Worm (Caenorhabditis elegans) whole organism, L2 larva: ENCODE data around the gene spp-13.
A peak's percentile ranks its signal among the peaks of the same experiment; 100 is the strongest.

Experiments
- elt-1 ChIP-seq: fragments of 150-350 bp; optimal IDR thresholded peaks from 2 replicates; lab custom pipeline; 2014; ENCODE audit warnings: missing biosample characterization, missing genetic modification characterization
- elt-3 ChIP-seq: sonication (generic microtip); optimal IDR thresholded peaks from 2 replicates; lab custom pipeline; 2017; ENCODE audit warnings: missing biosample characterization, missing genetic modification characterization
- nhr-12 ChIP-seq: fragments of 150-350 bp; optimal IDR thresholded peaks from 2 replicates; lab custom pipeline; 2014; ENCODE audit warnings: missing biosample characterization, missing genetic modification characterization
- nhr-77 ChIP-seq: fragments of 150-350 bp; optimal IDR thresholded peaks from 2 replicates; lab custom pipeline; 2014; ENCODE audit warnings: missing biosample characterization, missing genetic modification characterization
- skn-1 ChIP-seq: sonication (generic microtip); optimal IDR thresholded peaks from 2 replicates; lab custom pipeline; 2017; ENCODE audit warnings: missing biosample characterization, missing genetic modification characterization
- zag-1 ChIP-seq: fragments of 150-350 bp; optimal IDR thresholded peaks from 2 replicates; lab custom pipeline; 2014; ENCODE audit warnings: missing biosample characterization, missing genetic modification characterization
- ztf-11 ChIP-seq: sonication (generic microtip); optimal IDR thresholded peaks from 2 replicates; lab custom pipeline; 2017; ENCODE audit warnings: missing biosample characterization, missing genetic modification characterization

DNA sequence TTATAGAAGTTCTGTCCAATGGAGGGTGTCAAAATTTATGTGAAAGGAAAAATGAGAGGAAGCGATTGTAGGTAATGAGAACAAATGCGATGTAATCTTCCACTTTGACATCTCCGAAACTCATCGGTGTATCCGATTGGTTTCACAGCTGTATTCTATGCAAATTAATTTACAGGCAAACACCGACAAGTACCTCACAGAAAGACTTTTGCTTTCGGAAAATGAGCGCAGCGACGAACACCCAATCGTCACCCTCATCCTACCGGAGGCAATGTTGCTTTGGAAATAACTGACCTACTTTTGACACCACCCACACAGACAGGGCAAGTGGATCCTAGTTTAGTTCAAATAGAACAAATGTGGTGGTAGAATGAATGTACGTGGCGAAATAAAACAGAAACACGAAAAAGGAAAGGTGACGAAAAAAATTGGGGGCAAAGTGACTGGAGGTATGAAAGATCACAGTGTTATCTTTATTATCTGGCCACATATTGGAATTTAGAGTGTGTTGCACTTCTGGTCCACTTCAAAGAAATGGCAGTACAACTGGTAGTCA, 45.6 kb upstream of the spp-13 start:
- TF ChIP-seq elt-1 (tag; lab: Kevin White, UChicago) (peak; percentile 15), zag-1 (no peak), nhr-77 (tag; lab: Kevin White, UChicago) (no peak), skn-1 (tag; lab: Kevin White, UChicago) (no peak), ztf-11 (tag; lab: Kevin White, UChicago) (no peak), nhr-12 (no peak), elt-3 (no peak)
